Worm (Caenorhabditis elegans) whole organism, young adult: ENCODE measurements around the gene F46C5.7.

Experiments
- B0261.1 ChIP-seq: sonication (generic microtip); optimal IDR thresholded peaks from 2 replicates; lab custom pipeline; 2016; ENCODE audit warnings: mild to moderate bottlenecking, missing genetic modification characterization, moderate library complexity, missing compliant biosample characterization
- C17E4.6 ChIP-seq: fragments of 200-800 bp; sonication (Bioruptor generic); IDR thresholded peaks from 2 replicates; pipeline ENCODE4 v1.3.6; 2022; ENCODE audit warnings: missing genetic modification reagents, missing genetic modification characterization, missing compliant biosample characterization
- F22D6.2 ChIP-seq: sonication (generic microtip); optimal IDR thresholded peaks from 2 replicates; lab custom pipeline; 2016; ENCODE audit warnings: mild to moderate bottlenecking, missing genetic modification characterization, missing compliant biosample characterization
- F23B12.7 ChIP-seq: sonication (generic microtip); optimal IDR thresholded peaks from 2 replicates; lab custom pipeline; 2017; ENCODE audit warnings: missing genetic modification characterization, mild to moderate bottlenecking, missing compliant biosample characterization, antibody characterized with exemption, moderate library complexity; ENCODE audit not compliant: insufficient read depth
- F33H1.4 ChIP-seq: fragments of 200-800 bp; sonication (Bioruptor generic); IDR thresholded peaks from 2 replicates; pipeline ENCODE4 v1.3.6; 2022; ENCODE audit warnings: missing genetic modification reagents, missing genetic modification characterization, missing compliant biosample characterization
- F57A8.1 ChIP-seq: fragments of 200-800 bp; sonication (Bioruptor generic); optimal IDR thresholded peaks from 2 replicates; lab custom pipeline; 2018; ENCODE audit warnings: mild to moderate bottlenecking, missing genetic modification characterization, moderate library complexity, missing compliant biosample characterization
- Y53G8AR.9 ChIP-seq: fragments of 200-800 bp; sonication (Bioruptor generic); conservative IDR thresholded peaks from 2 replicates; pipeline ENCODE4 v1.3.6; 2022; ENCODE audit warnings: missing genetic modification reagents, missing genetic modification characterization, missing compliant biosample characterization
- Y56A3A.18 ChIP-seq: fragments of 200-800 bp; sonication (Bioruptor generic); IDR thresholded peaks from 2 replicates; pipeline ENCODE4 v1.3.6; 2022; ENCODE audit warnings: missing genetic modification reagents, missing genetic modification characterization, missing compliant biosample characterization
- Y95B8A.8 ChIP-seq: fragments of 200-800 bp; sonication (Bioruptor generic); IDR thresholded peaks from 2 replicates; pipeline ENCODE4 v1.3.6; 2022; ENCODE audit warnings: missing genetic modification reagents, missing genetic modification characterization, missing compliant biosample characterization
- bed-1 ChIP-seq: fragments of 200-800 bp; sonication (Bioruptor generic); IDR thresholded peaks from 2 replicates; pipeline ENCODE4 v1.3.6; 2022; ENCODE audit warnings: missing genetic modification reagents, missing genetic modification characterization, missing compliant biosample characterization
- ceh-40 ChIP-seq: fragments of 200-800 bp; sonication (Bioruptor generic); IDR thresholded peaks from 2 replicates; pipeline ENCODE4 v1.3.6; 2022; ENCODE audit warnings: missing genetic modification characterization, missing compliant biosample characterization
- ceh-79 ChIP-seq: sonication (generic microtip); optimal IDR thresholded peaks from 2 replicates; lab custom pipeline; 2017; ENCODE audit warnings: mild to moderate bottlenecking, missing genetic modification characterization, missing compliant biosample characterization
- chd-7 ChIP-seq: sonication (generic microtip); optimal IDR thresholded peaks from 2 replicates; lab custom pipeline; 2016; ENCODE audit warnings: mild to moderate bottlenecking, missing genetic modification characterization, moderate library complexity, missing compliant biosample characterization
- die-1 ChIP-seq: sonication (generic microtip); optimal IDR thresholded peaks from 2 replicates; lab custom pipeline; 2016; ENCODE audit warnings: missing genotype, mild to moderate bottlenecking, missing genetic modification characterization, missing compliant biosample characterization
- dpff-1 ChIP-seq: sonication (generic microtip); optimal IDR thresholded peaks from 2 replicates; lab custom pipeline; 2017; ENCODE audit warnings: mild to moderate bottlenecking, missing genetic modification characterization, missing compliant biosample characterization
- dpl-1 ChIP-seq: fragments of 150-350 bp; optimal IDR thresholded peaks from 2 replicates; lab custom pipeline; 2014; ENCODE audit warnings: missing biosample characterization, missing genetic modification reagents, missing genetic modification characterization
- efl-1 ChIP-seq: fragments of 150-350 bp; optimal IDR thresholded peaks from 2 replicates; lab custom pipeline; 2014; ENCODE audit warnings: missing biosample characterization, missing genetic modification reagents, missing genetic modification characterization
- egl-18 ChIP-seq: fragments of 200-800 bp; sonication (Bioruptor generic); IDR thresholded peaks from 2 replicates; pipeline ENCODE4 v1.3.6; 2022; ENCODE audit warnings: missing genetic modification reagents, missing genetic modification characterization, missing compliant biosample characterization
- egl-44 ChIP-seq: fragments of 200-800 bp; sonication (Bioruptor generic); IDR thresholded peaks from 2 replicates; pipeline ENCODE4 v1.3.6; 2022; ENCODE audit warnings: missing genetic modification reagents, missing genetic modification characterization, missing compliant biosample characterization
- ekl-4 ChIP-seq: fragments of 200-800 bp; sonication (Bioruptor generic); IDR thresholded peaks from 2 replicates; pipeline ENCODE4 v1.3.6; 2022; ENCODE audit warnings: missing genetic modification reagents, missing genetic modification characterization, missing compliant biosample characterization
- hlh-26 ChIP-seq: fragments of 200-800 bp; sonication (Bioruptor generic); conservative IDR thresholded peaks from 2 replicates; pipeline ENCODE4 v1.3.6; 2022; ENCODE audit warnings: missing genetic modification reagents, missing genetic modification characterization, missing compliant biosample characterization
- let-526 ChIP-seq: fragments of 200-800 bp; sonication (Bioruptor generic); IDR thresholded peaks from 2 replicates; pipeline ENCODE4 v1.3.6; 2022; ENCODE audit warnings: missing genetic modification reagents, missing genetic modification characterization, missing compliant biosample characterization
- lin-26 ChIP-seq: fragments of 200-800 bp; sonication (Bioruptor generic); IDR thresholded peaks from 2 replicates; pipeline ENCODE4 v1.3.6; 2022; ENCODE audit warnings: missing genetic modification reagents, missing genetic modification characterization, missing compliant biosample characterization
- lir-1 ChIP-seq: fragments of 200-800 bp; sonication (Bioruptor generic); conservative IDR thresholded peaks from 2 replicates; pipeline ENCODE4 v1.3.6; 2022; ENCODE audit warnings: missing genetic modification reagents, missing genetic modification characterization, missing compliant biosample characterization
- lsl-1 ChIP-seq: fragments of 200-800 bp; sonication (Bioruptor generic); optimal IDR thresholded peaks from 2 replicates; lab custom pipeline; 2018; ENCODE audit warnings: mild to moderate bottlenecking, missing genetic modification characterization, moderate library complexity, missing compliant biosample characterization
- lsy-27 ChIP-seq: sonication (generic microtip); optimal IDR thresholded peaks from 2 replicates; lab custom pipeline; 2017; ENCODE audit warnings: missing genetic modification characterization, mild to moderate bottlenecking, missing compliant biosample characterization, antibody characterized with exemption, missing genotype, borderline replicate concordance; ENCODE audit not compliant: insufficient read depth
- madf-6 ChIP-seq: fragments of 200-800 bp; sonication (Bioruptor generic); IDR thresholded peaks from 2 replicates; pipeline ENCODE4 v1.3.6; 2022; ENCODE audit warnings: missing genetic modification reagents, missing genetic modification characterization, missing compliant biosample characterization
- mes-4 ChIP-seq: sonication (generic microtip); optimal IDR thresholded peaks from 2 replicates; lab custom pipeline; 2016; ENCODE audit warnings: missing genotype, missing genetic modification characterization, missing compliant biosample characterization
- nhr-80 ChIP-seq: sonication (generic microtip); optimal IDR thresholded peaks from 2 replicates; lab custom pipeline; 2016; ENCODE audit warnings: missing genetic modification characterization, missing compliant biosample characterization
- nhr-90 ChIP-seq: sonication (generic microtip); optimal IDR thresholded peaks from 2 replicates; lab custom pipeline; 2016; ENCODE audit warnings: missing genotype, mild to moderate bottlenecking, missing genetic modification characterization, missing compliant biosample characterization
- pha-4 ChIP-seq: fragments of 150-350 bp; sonication (generic microtip); optimal IDR thresholded peaks from 2 replicates; lab custom pipeline; 2014; ENCODE audit warnings: missing biosample characterization, missing genetic modification reagents, missing genetic modification characterization
- rcor-1 ChIP-seq: fragments of 200-800 bp; sonication (Bioruptor generic); IDR thresholded peaks from 2 replicates; pipeline ENCODE4 v1.3.6; 2022; ENCODE audit warnings: missing genetic modification reagents, missing genetic modification characterization, missing compliant biosample characterization
- rec-8 ChIP-seq, 2 experiments: sonication (generic microtip); optimal IDR thresholded peaks; 2 replicates each; lab custom pipeline; 2016; ENCODE audit warnings: mild to moderate bottlenecking in 2 of 2, missing genetic modification characterization in 2 of 2, missing genetic modification reagents in 2 of 2, missing genotype in 2 of 2, missing biosample characterization in 1 of 2, missing compliant biosample characterization in 1 of 2, moderate library complexity in 1 of 2
- rpc-1 ChIP-seq, 2 experiments: fragments of 150-350 bp in 1 of 2; sonication (generic microtip) in 1 of 2; optimal IDR thresholded peaks; 2 replicates each; lab custom pipeline; 2014 to 2018; ENCODE audit warnings: missing biosample characterization in 1 of 2, missing genetic modification characterization in 1 of 2, missing genetic modification reagents in 1 of 2, missing genotype in 1 of 2
- snpc-3.4 ChIP-seq: sonication (generic microtip); optimal IDR thresholded peaks from 2 replicates; lab custom pipeline; 2017; ENCODE audit warnings: missing genetic modification characterization, mild to moderate bottlenecking, missing compliant biosample characterization, antibody characterized with exemption, moderate library complexity, missing genotype, missing genetic modification reagents
- snpc-4 ChIP-seq, 5 experiments: fragments of 150-350 bp in 1 of 5; sonication (generic microtip) in 4 of 5; optimal IDR thresholded peaks; 2 replicates each; lab custom pipeline; 2014 to 2018; ENCODE audit warnings: missing genetic modification characterization in 5 of 5, missing biosample characterization in 3 of 5, antibody characterized with exemption in 2 of 5, mild to moderate bottlenecking in 2 of 5, missing compliant biosample characterization in 2 of 5, missing genotype in 2 of 5, moderate library complexity in 2 of 5, missing genetic modification reagents in 1 of 5
- tlf-1 ChIP-seq: fragments of 200-800 bp; sonication (Bioruptor generic); optimal IDR thresholded peaks from 2 replicates; lab custom pipeline; 2018; ENCODE audit warnings: mild to moderate bottlenecking, missing genetic modification characterization, missing compliant biosample characterization
- unc-130 ChIP-seq: sonication (generic microtip); optimal IDR thresholded peaks from 2 replicates; lab custom pipeline; 2016; ENCODE audit warnings: missing genetic modification reagents, missing genetic modification characterization, missing compliant biosample characterization
- unc-62 ChIP-seq: fragments of 150-350 bp; optimal IDR thresholded peaks from 2 replicates; lab custom pipeline; 2014; ENCODE audit warnings: missing biosample characterization, missing genetic modification reagents, missing genetic modification characterization
- ztf-22 ChIP-seq: fragments of 200-800 bp; sonication (Bioruptor generic); optimal IDR thresholded peaks from 2 replicates; lab custom pipeline; 2018; ENCODE audit warnings: mild to moderate bottlenecking, missing genetic modification characterization, moderate library complexity, missing compliant biosample characterization

F46C5.7 gene

ce11 chrII:8848984-8849383 lies 9.9 kb downstream of the F46C5.7 start:
- TF ChIP-seq F22D6.2 (tag; lab: Kevin White, UChicago) = no peak
- TF ChIP-seq ceh-79 (tag; lab: Kevin White, UChicago) = no peak
- TF ChIP-seq B0261.1 (tag; lab: Kevin White, UChicago) = no peak
- TF ChIP-seq tlf-1 = no peak
- TF ChIP-seq ceh-40 (GFP tag; lab: Robert Waterston, UW) = no peak

- TF ChIP-seq lsy-27 (tag; lab: Kevin White, UChicago) = no peak
- no peak for TF ChIP-seq F33H1.4
- no peak for TF ChIP-seq rec-8 (tag; optimal IDR thresholded peaks at IDR 0.05; lab: Kevin White, UChicago)
- TF ChIP-seq, all 124 proteins: peak for 0
Observed at ce11 chrII:8851996-8852587, 13.0 kb downstream of the F46C5.7 start, which contains the start of gene oac-46. Gene oac-46, minus strand, starts transcription at chrII:8852096.

- TF ChIP-seq egl-44 = no peak
- no peak for TF ChIP-seq Y95B8A.8 (GFP tag; lab: Robert Waterston, UW)
- TF ChIP-seq nhr-80 (tag; lab: Kevin White, UChicago) = no peak
Observed at ce11 chrII:8853238-8853637, 14.1 kb downstream of the F46C5.7 start.

ce11 chrII:8853960-8854359 lies 14.8 kb downstream of the F46C5.7 start:
- TF ChIP-seq let-526 = no peak
- no peak for TF ChIP-seq die-1
- no peak for TF ChIP-seq ekl-4 (GFP tag; lab: Robert Waterston, UW)
- TF ChIP-seq madf-6 (GFP tag; lab: Robert Waterston, UW) = no peak
- no peak for TF ChIP-seq mes-4
- no peak for TF ChIP-seq egl-18
- TF ChIP-seq C17E4.6 (GFP tag; lab: Robert Waterston, UW) = no peak

ce11 chrII:8854874-8855273 lies 15.7 kb downstream of the F46C5.7 start:
- TF ChIP-seq ztf-22 (GFP tag; lab: Kevin White, UChicago) (no peak), dpl-1 (GFP tag; lab: Kevin White, UChicago) (no peak), egl-44 (no peak), lin-26 (GFP tag; lab: Robert Waterston, UW) (no peak), hlh-26 (no peak), lir-1 (GFP tag; lab: Robert Waterston, UW) (no peak), bed-1 (GFP tag; lab: Robert Waterston, UW) (no peak), pha-4 (tag; lab: Kevin White, UChicago) (no peak), Y56A3A.18 (GFP tag; lab: Robert Waterston, UW) (no peak)

ce11 chrII:8856524-8856923 lies 17.4 kb downstream of the F46C5.7 start:
- TF ChIP-seq Y53G8AR.9 (GFP tag; lab: Robert Waterston, UW) (no peak), nhr-90 (no peak), unc-130 (GFP tag; lab: Kevin White, UChicago) (no peak), rpc-1 (optimal IDR thresholded peaks at IDR 0.05; lab: Kevin White, UChicago) (no peak), rpc-1 (tag; optimal IDR thresholded peaks at IDR 0.05; lab: Kevin White, UChicago) (no peak), dpff-1 (tag; lab: Kevin White, UChicago) (no peak), rcor-1 (no peak), lsl-1 (GFP tag; lab: Kevin White, UChicago) (no peak), unc-62 (GFP tag; lab: Kevin White, UChicago) (no peak), efl-1 (no peak), snpc-4 (GFP tag; optimal IDR thresholded peaks at IDR 0.05; lab: Kevin White, UChicago) (no peak), snpc-4 (tag; optimal IDR thresholded peaks at IDR 0.05; lab: Kevin White, UChicago) (no peak), let-526 (no peak), F23B12.7 (tag; lab: Kevin White, UChicago) (no peak), chd-7 (tag; lab: Kevin White, UChicago) (no peak), snpc-3.4 (tag; lab: Kevin White, UChicago) (no peak), F57A8.1 (GFP tag; lab: Kevin White, UChicago) (no peak)
